Worm (Caenorhabditis elegans) whole organism, L4/young adult: ENCODE data around the gene nmur-2.

ENCODE experiments used
- W03F9.2 ChIP-seq: fragments of 150-350 bp; optimal IDR thresholded peaks from 2 replicates; lab custom pipeline; 2014; ENCODE audit warnings: missing biosample characterization, missing genetic modification characterization
- dao-5 ChIP-seq: sonication (generic microtip); optimal IDR thresholded peaks from 2 replicates; lab custom pipeline; 2016; ENCODE audit warnings: missing genotype, missing genetic modification characterization, moderate library complexity, missing compliant biosample characterization
- him-1 ChIP-seq: sonication (generic microtip); optimal IDR thresholded peaks from 2 replicates; lab custom pipeline; 2016; ENCODE audit warnings: missing genotype, missing genetic modification reagents, missing genetic modification characterization, missing compliant biosample characterization

DNA sequence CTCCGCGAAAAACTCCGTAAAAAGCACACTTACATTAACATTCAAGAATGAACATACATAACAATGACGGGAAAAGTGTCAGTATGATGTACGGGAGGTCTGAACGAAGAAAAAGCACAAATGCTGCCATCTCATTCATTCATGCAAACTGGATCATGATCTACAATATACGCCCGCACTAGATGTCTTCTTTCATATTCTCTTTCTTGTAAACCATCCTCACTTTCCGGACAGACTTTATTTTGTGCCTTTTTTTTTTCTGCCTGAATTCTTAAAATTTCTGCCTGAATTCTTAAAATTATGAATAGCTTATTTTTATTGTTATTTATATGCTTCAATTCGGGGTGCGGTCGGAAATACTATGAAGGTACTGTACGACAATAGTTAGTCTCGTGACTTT lies 10.4 kb upstream of the nmur-2 start, which contains the start of gene K10B4.1:
- TF ChIP-seq him-1 (tag; lab: Kevin White, UChicago) (no peak), W03F9.2 (no peak), dao-5 (tag; lab: Kevin White, UChicago) (no peak)
